Worm (Caenorhabditis elegans) whole organism, L4 larva: ENCODE data around the gene exl-1.

ENCODE experiments used
- dpl-1 ChIP-seq: fragments of 150-350 bp; optimal IDR thresholded peaks from 2 replicates; lab custom pipeline; 2014; ENCODE audit warnings: missing biosample characterization, missing genetic modification reagents, missing genetic modification characterization
- hmg-1.1 ChIP-seq: fragments of 200-800 bp; sonication (Bioruptor generic); IDR thresholded peaks from 2 replicates; pipeline ENCODE4 v1.3.6; 2022; ENCODE audit warnings: missing genetic modification reagents, missing genetic modification characterization, missing compliant biosample characterization
- mdt-29 ChIP-seq: fragments of 200-800 bp; sonication (Bioruptor generic); IDR thresholded peaks from 2 replicates; pipeline ENCODE4 v1.3.6; 2022; ENCODE audit warnings: missing genetic modification reagents, missing genetic modification characterization, missing compliant biosample characterization
- nhr-77 ChIP-seq: fragments of 150-350 bp; optimal IDR thresholded peaks from 2 replicates; lab custom pipeline; 2014; ENCODE audit warnings: missing biosample characterization, missing genetic modification characterization
- skn-1 ChIP-seq: fragments of 150-350 bp; optimal IDR thresholded peaks from 2 replicates; lab custom pipeline; 2014; ENCODE audit warnings: missing biosample characterization, missing genetic modification characterization
- unc-39 ChIP-seq: sonication (generic microtip); optimal IDR thresholded peaks from 2 replicates; lab custom pipeline; 2017; ENCODE audit warnings: missing biosample characterization, missing genetic modification characterization
- unc-62 ChIP-seq, 3 experiments: fragments of 150-350 bp in 1 of 3; sonication (generic microtip); optimal IDR thresholded peaks in 2 of 3; peaks in 1 of 3; 1 replicate in 1 of 3; 2 replicates in 2 of 3; lab custom pipeline; 2014 to 2017; ENCODE audit warnings: missing biosample characterization in 3 of 3, missing genetic modification characterization in 3 of 3, missing genetic modification reagents in 3 of 3, missing genotype in 1 of 3

- TF ChIP-seq nhr-77 (tag; lab: Kevin White, UChicago) (no peak), unc-39 (tag; lab: Kevin White, UChicago) (no peak), dpl-1 (no peak), skn-1 (tag; lab: Kevin White, UChicago) (no peak), mdt-29 (GFP tag; lab: Robert Waterston, UW) (no peak), hmg-1.1 (GFP tag; lab: Robert Waterston, UW) (no peak), unc-62 (GFP tag; optimal IDR thresholded peaks at IDR 0.05 in 1 of 2; lab: Kevin White, UChicago) (no peak), unc-62 (tag; optimal IDR thresholded peaks at IDR 0.05; lab: Kevin White, UChicago) (no peak)
Observed at ce11 chrII:14408312-14408711, 5.0 kb downstream of the exl-1 start, which contains the start of gene F26H11.4.
